Worm (Caenorhabditis elegans) whole organism, late embryonic: ENCODE data around the gene F53A9.1.

Experiments
- C38D4.7 ChIP-seq: fragments of 200-800 bp; sonication (Bioruptor generic); optimal IDR thresholded peaks from 2 replicates; lab custom pipeline; 2018; ENCODE audit warnings: mild to moderate bottlenecking, missing genetic modification characterization, moderate library complexity, missing compliant biosample characterization
- F13H6.1 ChIP-seq: sonication (generic microtip); optimal IDR thresholded peaks from 2 replicates; lab custom pipeline; 2016; ENCODE audit warnings: missing genetic modification characterization, missing compliant biosample characterization
- K09A11.1 ChIP-seq: sonication (generic microtip); optimal IDR thresholded peaks from 2 replicates; lab custom pipeline; 2017; ENCODE audit warnings: antibody characterized with exemption, mild to moderate bottlenecking, missing genetic modification characterization, missing compliant biosample characterization; ENCODE audit not compliant: insufficient read depth
- Y22D7AL.16 ChIP-seq: sonication (generic microtip); optimal IDR thresholded peaks from 2 replicates; lab custom pipeline; 2016; ENCODE audit warnings: missing genetic modification characterization, missing compliant biosample characterization
- ceh-6 ChIP-seq: fragments of 200-800 bp; sonication (Bioruptor generic); optimal IDR thresholded peaks from 2 replicates; lab custom pipeline; 2018; ENCODE audit warnings: mild to moderate bottlenecking, missing genetic modification characterization, missing compliant biosample characterization
- elt-2 ChIP-seq: sonication (generic microtip); optimal IDR thresholded peaks from 2 replicates; lab custom pipeline; 2016; ENCODE audit warnings: missing genetic modification reagents, missing genetic modification characterization, missing compliant biosample characterization
- fax-1 ChIP-seq: sonication (generic microtip); optimal IDR thresholded peaks from 2 replicates; lab custom pipeline; 2016; ENCODE audit warnings: missing genotype, missing genetic modification characterization, missing compliant biosample characterization
- fkh-10 ChIP-seq: fragments of 150-350 bp; optimal IDR thresholded peaks from 2 replicates; lab custom pipeline; 2014; ENCODE audit warnings: missing biosample characterization, missing genetic modification reagents, missing genetic modification characterization
- gmeb-2 ChIP-seq: sonication (generic microtip); optimal IDR thresholded peaks from 2 replicates; lab custom pipeline; 2016; ENCODE audit warnings: missing genetic modification characterization, inconsistent platforms, missing compliant biosample characterization
- hlh-13 ChIP-seq: fragments of 200-800 bp; sonication (Bioruptor generic); optimal IDR thresholded peaks from 2 replicates; lab custom pipeline; 2018; ENCODE audit warnings: mild to moderate bottlenecking, missing genetic modification characterization, missing compliant biosample characterization
- hlh-30 ChIP-seq: sonication (generic microtip); optimal IDR thresholded peaks from 2 replicates; lab custom pipeline; 2017; ENCODE audit warnings: antibody characterized with exemption, missing genetic modification characterization, missing compliant biosample characterization; ENCODE audit not compliant: insufficient read depth
- hlh-8 ChIP-seq: sonication (generic microtip); optimal IDR thresholded peaks from 2 replicates; lab custom pipeline; 2016; ENCODE audit warnings: missing genotype, missing genetic modification characterization, missing compliant biosample characterization
- lin-11 ChIP-seq: fragments of 200-800 bp; sonication (Bioruptor generic); optimal IDR thresholded peaks from 2 replicates; lab custom pipeline; 2018; ENCODE audit warnings: mild to moderate bottlenecking, missing genetic modification characterization, missing compliant biosample characterization
- madf-2 ChIP-seq: sonication (generic microtip); optimal IDR thresholded peaks from 2 replicates; lab custom pipeline; 2017; ENCODE audit warnings: missing genetic modification characterization, missing compliant biosample characterization
- nhr-232 ChIP-seq: sonication (generic microtip); optimal IDR thresholded peaks from 2 replicates; lab custom pipeline; 2016; ENCODE audit warnings: missing genetic modification characterization, missing compliant biosample characterization
- odd-2 ChIP-seq: sonication (generic microtip); optimal IDR thresholded peaks from 2 replicates; lab custom pipeline; 2017; ENCODE audit warnings: antibody characterized with exemption, mild to moderate bottlenecking, missing genetic modification characterization, missing compliant biosample characterization
- pat-9 ChIP-seq: fragments of 200-800 bp; sonication (Bioruptor generic); optimal IDR thresholded peaks from 2 replicates; lab custom pipeline; 2018; ENCODE audit warnings: mild to moderate bottlenecking, missing genetic modification characterization, moderate library complexity, missing compliant biosample characterization
- pax-1 ChIP-seq: fragments of 150-350 bp; optimal IDR thresholded peaks from 2 replicates; lab custom pipeline; 2014; ENCODE audit warnings: missing biosample characterization, missing genetic modification characterization
- pha-4 ChIP-seq: fragments of 150-350 bp; optimal IDR thresholded peaks from 2 replicates; lab custom pipeline; 2018; ENCODE audit warnings: missing biosample characterization, missing genetic modification reagents, missing genetic modification characterization
- rnt-1 ChIP-seq: sonication (generic microtip); optimal IDR thresholded peaks from 2 replicates; lab custom pipeline; 2016; ENCODE audit warnings: missing genetic modification characterization, missing compliant biosample characterization
- sdc-2 ChIP-seq: sonication (generic microtip); optimal IDR thresholded peaks from 2 replicates; lab custom pipeline; 2016; ENCODE audit warnings: missing genotype, missing genetic modification characterization, missing compliant biosample characterization
- sox-2 ChIP-seq: fragments of 200-800 bp; sonication (Bioruptor generic); IDR thresholded peaks from 2 replicates; pipeline ENCODE4 v1.3.6; 2022; ENCODE audit warnings: missing genetic modification reagents, missing genetic modification characterization, missing compliant biosample characterization
- syd-9 ChIP-seq: sonication (generic microtip); optimal IDR thresholded peaks from 2 replicates; lab custom pipeline; 2016; ENCODE audit warnings: mild to moderate bottlenecking, missing genetic modification characterization, moderate library complexity, missing compliant biosample characterization
- tbx-2 ChIP-seq: sonication (generic microtip); optimal IDR thresholded peaks from 2 replicates; lab custom pipeline; 2016; ENCODE audit warnings: missing genetic modification characterization, missing compliant biosample characterization
- tbx-7 ChIP-seq: sonication (generic microtip); optimal IDR thresholded peaks from 2 replicates; lab custom pipeline; 2016; ENCODE audit warnings: missing genotype, missing genetic modification characterization, missing compliant biosample characterization
- unc-3 ChIP-seq, 2 experiments: fragments of 200-800 bp in 1 of 2; sonication (Bioruptor generic) in 1 of 2; sonication (generic microtip) in 1 of 2; conservative IDR thresholded peaks in 1 of 2; optimal IDR thresholded peaks in 1 of 2; 2 replicates each; pipeline versions ENCODE4 v1.3.6 to Lab custom; 2016 to 2022; ENCODE audit warnings: missing compliant biosample characterization in 2 of 2, missing genetic modification characterization in 2 of 2, missing genetic modification reagents in 1 of 2
- zip-5 ChIP-seq: sonication (generic microtip); optimal IDR thresholded peaks from 2 replicates; lab custom pipeline; 2016; ENCODE audit warnings: missing genetic modification characterization, missing compliant biosample characterization

Gene F53A9.1

ce11 chrX:8741629-8742170 is 30.3 kb downstream of the F53A9.1 start:
- TF ChIP-seq ceh-6 (no peak), pax-1 (tag; lab: Kevin White, UChicago) (no peak), sdc-2 (peak; percentile 2), odd-2 (no peak), gmeb-2 (tag; lab: Kevin White, UChicago) (no peak)

- TF ChIP-seq sox-2 (GFP tag; lab: Robert Waterston, UW) (no peak), F13H6.1 (tag; lab: Kevin White, UChicago) (no peak), K09A11.1 (tag; lab: Kevin White, UChicago) (no peak), syd-9 (tag; lab: Kevin White, UChicago) (no peak), hlh-13 (GFP tag; lab: Kevin White, UChicago) (no peak), zip-5 (tag; lab: Kevin White, UChicago) (no peak), tbx-7 (tag; lab: Kevin White, UChicago) (no peak)
Observed at ce11 chrX:8742896-8743295, 31.5 kb downstream of the F53A9.1 start, which contains the start of gene M02D8.7. Gene M02D8.7 (minus strand): TSS chrX:8742996.

ce11 chrX:8744192-8744985 is 33.0 kb downstream of the F53A9.1 start:
- TF ChIP-seq unc-3 (GFP tag; conservative IDR thresholded peaks at IDR 0.05; lab: Robert Waterston, UW) (no peak), unc-3 (tag; optimal IDR thresholded peaks at IDR 0.05; lab: Kevin White, UChicago) (no peak), pha-4 (tag; lab: Kevin White, UChicago) (no peak), tbx-7 (tag; lab: Kevin White, UChicago) (no peak), Y22D7AL.16 (tag; lab: Kevin White, UChicago) (no peak), hlh-30 (tag; lab: Kevin White, UChicago) (no peak), lin-11 (no peak), sox-2 (GFP tag; lab: Robert Waterston, UW) (no peak)

ce11 chrX:8745524-8745923 is 34.1 kb downstream of the F53A9.1 start:
- TF ChIP-seq K09A11.1 (tag; lab: Kevin White, UChicago) (no peak), hlh-8 (tag; lab: Kevin White, UChicago) (no peak), syd-9 (tag; lab: Kevin White, UChicago) (no peak)
- TF ChIP-seq, all 69 proteins: peak for 0

ce11 chrX:8750209-8750608 is 38.8 kb downstream of the F53A9.1 start:
- TF ChIP-seq elt-2 (tag; lab: Kevin White, UChicago) (peak; percentile 95), rnt-1 (tag; lab: Kevin White, UChicago) (no peak), tbx-2 (tag; lab: Kevin White, UChicago) (no peak)
- TF ChIP-seq, all 69 proteins: peak for 1

ce11 chrX:8750660-8751059 is 39.3 kb downstream of the F53A9.1 start, which contains the start of gene asns-2:
Gene asns-2 (minus strand): TSS chrX:8750941.
- TF ChIP-seq hlh-8 (tag; lab: Kevin White, UChicago) (no peak), hlh-13 (GFP tag; lab: Kevin White, UChicago) (no peak), fkh-10 (GFP tag; lab: Kevin White, UChicago) (no peak), syd-9 (tag; lab: Kevin White, UChicago) (no peak), fax-1 (tag; lab: Kevin White, UChicago) (no peak), Y22D7AL.16 (tag; lab: Kevin White, UChicago) (no peak), ceh-6 (no peak), tbx-7 (tag; lab: Kevin White, UChicago) (no peak), C38D4.7 (GFP tag; lab: Kevin White, UChicago) (no peak), tbx-2 (tag; lab: Kevin White, UChicago) (no peak), pat-9 (tag; lab: Kevin White, UChicago) (no peak), K09A11.1 (tag; lab: Kevin White, UChicago) (no peak), nhr-232 (tag; lab: Kevin White, UChicago) (no peak), madf-2 (no peak), unc-3 (GFP tag; conservative IDR thresholded peaks at IDR 0.05; lab: Robert Waterston, UW) (no peak), unc-3 (tag; optimal IDR thresholded peaks at IDR 0.05; lab: Kevin White, UChicago) (no peak)
